Worm (Caenorhabditis elegans): Measurements from ENCODE around the gene ddl-2.

The ddl-2 gene

DNA sequence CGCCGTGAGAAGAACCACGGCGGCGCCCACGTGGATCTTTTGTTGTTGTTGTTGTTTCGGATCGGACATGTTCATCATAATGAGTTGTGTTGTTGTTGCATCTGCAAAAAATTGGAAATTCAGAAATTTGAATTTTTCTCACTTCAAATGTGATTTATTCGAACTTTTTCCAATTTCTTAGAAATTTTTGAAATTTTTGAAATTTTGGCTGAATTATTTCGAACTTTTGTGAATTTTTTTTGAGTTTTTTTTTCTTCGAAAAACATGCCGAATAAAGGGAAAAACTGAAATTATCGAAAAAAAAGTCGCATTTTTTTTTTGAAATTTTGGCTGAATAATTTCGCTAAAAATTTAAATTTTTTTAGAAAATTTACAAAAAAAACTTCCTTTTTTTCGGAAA lies 16.3 kb downstream of the ddl-2 start, which contains the start of gene snx-14:
Gene snx-14, minus strand, starts transcription at position 101 of the 400 bp plus-strand sequence.
- TF ChIP-seq nhr-11 (tag; optimal IDR thresholded peaks at IDR 0.05) (no peak), ceh-16 (tag; optimal IDR thresholded peaks at IDR 0.05) (no peak), nhr-28 (tag; optimal IDR thresholded peaks at IDR 0.05) (no peak), nhr-77 (tag; optimal IDR thresholded peaks at IDR 0.05) (no peak)

DNA sequence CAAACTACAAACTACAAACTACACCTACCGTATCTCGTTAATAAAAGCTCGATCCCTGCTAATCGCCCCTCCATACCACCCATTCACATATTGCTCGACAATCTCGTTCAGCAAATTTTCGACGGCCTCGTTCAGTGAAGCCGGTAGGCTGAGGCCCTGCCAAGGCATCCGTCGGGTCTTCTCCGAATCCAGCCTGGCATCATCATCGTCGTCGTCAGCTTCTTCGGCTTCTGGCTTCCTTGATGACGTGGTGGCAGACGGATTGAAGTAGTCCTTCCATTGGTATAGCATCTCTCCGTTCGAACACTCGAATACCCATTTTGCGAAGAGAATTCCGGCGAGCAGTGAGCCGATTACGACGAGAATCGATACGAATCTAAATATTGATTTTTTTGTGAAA lies 16.8 kb downstream of the ddl-2 start:
- TF ChIP-seq jun-1 (tag; optimal IDR thresholded peaks at IDR 0.05) (no peak), ztf-11 (tag; optimal IDR thresholded peaks at IDR 0.05) (no peak), lin-15B (tag; optimal IDR thresholded peaks at IDR 0.05) (no peak), R02D3.7 (tag; optimal IDR thresholded peaks at IDR 0.05) (no peak)

- TF ChIP-seq nhr-23 (tag; optimal IDR thresholded peaks at IDR 0.05), result no peak
- no peak for TF ChIP-seq pqm-1 (tag; optimal IDR thresholded peaks at IDR 0.05)
- TF ChIP-seq mml-1 (tag; optimal IDR thresholded peaks at IDR 0.05), result no peak
- TF ChIP-seq ZK546.5 (tag; optimal IDR thresholded peaks at IDR 0.05), result no peak
- no peak for TF ChIP-seq nhr-25 (tag; optimal IDR thresholded peaks at IDR 0.05)
Observed at ce11 chrII:13529131-13529530, 18.3 kb downstream of the ddl-2 start.

ce11 chrII:13521977-13522404 lies 25.5 kb downstream of the ddl-2 start:
- TF ChIP-seq jun-1 (tag; optimal IDR thresholded peaks at IDR 0.05) (no peak), nhr-77 (tag; optimal IDR thresholded peaks at IDR 0.05) (no peak), ama-1 (optimal IDR thresholded peaks at IDR 0.05) (peak; percentile 77), snpc-4 (tag; optimal IDR thresholded peaks at IDR 0.05) (peak; percentile 89), unc-62 (GFP tag; optimal IDR thresholded peaks at IDR 0.05) (no peak), elt-2 (tag; optimal IDR thresholded peaks at IDR 0.05) (no peak), R02D3.7 (tag; optimal IDR thresholded peaks at IDR 0.05) (no peak), zag-1 (tag; optimal IDR thresholded peaks at IDR 0.05) (no peak), ztf-11 (tag; optimal IDR thresholded peaks at IDR 0.05) (no peak), pha-4 (tag; optimal IDR thresholded peaks at IDR 0.05) (no peak), unc-39 (tag; optimal IDR thresholded peaks at IDR 0.05) (no peak), nhr-23 (tag; optimal IDR thresholded peaks at IDR 0.05) (no peak)

DNA sequence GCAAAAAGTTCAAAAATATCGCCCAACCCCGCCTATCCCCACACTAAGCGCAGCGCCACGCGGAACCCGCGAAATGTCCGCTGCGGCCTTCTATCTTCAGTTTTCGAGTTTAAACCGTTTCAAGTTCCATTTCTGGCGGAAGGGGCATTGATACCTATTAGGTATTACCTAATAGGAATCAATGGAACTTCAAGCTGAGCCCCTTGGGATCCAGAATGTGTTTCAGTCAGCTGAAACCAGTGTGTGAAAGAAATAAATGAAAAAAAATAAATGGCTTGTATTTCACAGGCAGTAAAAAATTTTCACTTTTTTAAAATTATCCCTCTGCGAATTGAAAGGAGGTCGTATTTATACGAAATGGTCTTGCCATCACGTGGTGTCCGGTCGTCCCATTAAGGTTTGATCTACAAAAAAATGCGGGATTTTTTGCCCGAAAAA lies 26.2 kb downstream of the ddl-2 start:
- peak; percentile 92 for TF ChIP-seq snpc-4 (tag; optimal IDR thresholded peaks at IDR 0.05)
- peak in 1 of 3 experiments; percentile 21 for TF ChIP-seq elt-3 (tag; optimal IDR thresholded peaks at IDR 0.05)
- no peak for TF ChIP-seq elt-2 (tag; optimal IDR thresholded peaks at IDR 0.05)
- TF ChIP-seq egl-5 (tag; optimal IDR thresholded peaks at IDR 0.05), result no peak
- TF ChIP-seq ceh-9 (tag; optimal IDR thresholded peaks at IDR 0.05), result no peak
- TF ChIP-seq nfya-1 (tag; optimal IDR thresholded peaks at IDR 0.05; ENCODE audit: insufficient read depth), result no peak

DNA sequence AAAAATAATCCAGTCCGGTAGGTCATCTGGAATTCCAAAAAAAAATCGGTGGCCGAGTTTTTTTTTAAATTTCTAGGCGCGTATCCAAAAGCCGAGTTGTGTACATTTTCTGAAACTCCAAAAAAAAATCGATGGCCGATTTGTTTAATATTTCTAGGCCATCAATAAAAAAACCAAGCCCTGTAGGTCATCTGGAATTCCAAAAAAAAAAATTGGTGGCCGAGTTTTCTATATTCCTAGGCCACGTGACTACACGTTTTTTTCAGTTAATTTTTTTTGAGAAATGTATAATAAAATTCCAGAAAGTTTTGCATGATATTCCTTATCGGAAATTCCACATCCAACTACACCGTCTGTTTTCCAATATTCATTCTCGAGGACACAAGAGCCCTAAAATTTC lies 29.8 kb downstream of the ddl-2 start, which contains the start of gene sre-45:
Gene sre-45, plus strand, starts transcription at position 301 of the 400 bp plus-strand sequence.
- TF ChIP-seq sea-2 (GFP tag; optimal IDR thresholded peaks at IDR 0.05), result no peak
- TF ChIP-seq nhr-28 (tag; optimal IDR thresholded peaks at IDR 0.05), result no peak
- no peak for TF ChIP-seq nhr-67 (tag; optimal IDR thresholded peaks at IDR 0.05)
- TF ChIP-seq elt-1 (tag; optimal IDR thresholded peaks at IDR 0.05), result no peak
- TF ChIP-seq elt-3 (tag; optimal IDR thresholded peaks at IDR 0.05), result no peak
- no peak for TF ChIP-seq eor-1 (tag; optimal IDR thresholded peaks at IDR 0.05)
- no peak for TF ChIP-seq nhr-76 (tag; optimal IDR thresholded peaks at IDR 0.05)
- TF ChIP-seq lsy-12 (tag; optimal IDR thresholded peaks at IDR 0.05), result no peak
- TF ChIP-seq nhr-43 (tag; optimal IDR thresholded peaks at IDR 0.05; ENCODE audit: poor library complexity, severe bottlenecking), result no peak

- TF ChIP-seq eor-1 (tag; optimal IDR thresholded peaks at IDR 0.05), result no peak
- no peak for TF ChIP-seq ama-1 (optimal IDR thresholded peaks at IDR 0.05)
- TF ChIP-seq ztf-11 (tag; optimal IDR thresholded peaks at IDR 0.05), result no peak
- no peak for TF ChIP-seq skn-1 (tag; optimal IDR thresholded peaks at IDR 0.05)
- TF ChIP-seq daf-12 (tag; optimal IDR thresholded peaks at IDR 0.05), result no peak
- no peak for TF ChIP-seq ceh-16 (tag; optimal IDR thresholded peaks at IDR 0.05)
- TF ChIP-seq nhr-67 (tag; optimal IDR thresholded peaks at IDR 0.05), result no peak
- TF ChIP-seq elt-2 (tag; optimal IDR thresholded peaks at IDR 0.05), result no peak
- TF ChIP-seq fkh-2 (tag; optimal IDR thresholded peaks at IDR 0.05), result no peak
- TF ChIP-seq sea-2 (GFP tag; optimal IDR thresholded peaks at IDR 0.05), result no peak
- no peak for TF ChIP-seq nhr-12 (tag; optimal IDR thresholded peaks at IDR 0.05)
- no peak for TF ChIP-seq nhr-43 (tag; optimal IDR thresholded peaks at IDR 0.05; ENCODE audit: poor library complexity, severe bottlenecking)
- TF ChIP-seq nhr-25 (tag; optimal IDR thresholded peaks at IDR 0.05), result no peak
- no peak for TF ChIP-seq fos-1 (tag; optimal IDR thresholded peaks at IDR 0.05)
- no peak for TF ChIP-seq ceh-9 (tag; optimal IDR thresholded peaks at IDR 0.05)
- no peak for TF ChIP-seq elt-1 (tag; optimal IDR thresholded peaks at IDR 0.05)
- TF ChIP-seq unc-39 (tag; optimal IDR thresholded peaks at IDR 0.05), result no peak
- TF ChIP-seq nhr-23 (tag; optimal IDR thresholded peaks at IDR 0.05), result no peak
- TF ChIP-seq snpc-4 (tag; optimal IDR thresholded peaks at IDR 0.05), result no peak
Observed at ce11 chrII:13515813-13516212, 31.6 kb downstream of the ddl-2 start.

Measured in whole organism, L3 larva.